Worm (Caenorhabditis elegans) whole organism, L4 larva: ENCODE measurements around the gene nkcc-1.

Experiments used
- ZK546.5 ChIP-seq, 2 experiments: sonication (generic microtip); optimal IDR thresholded peaks; 2 replicates each; lab custom pipeline; 2017; ENCODE audit warnings: missing biosample characterization in 2 of 2, missing genetic modification characterization in 2 of 2
- ama-1 ChIP-seq: fragments of 150-350 bp; optimal IDR thresholded peaks from 2 replicates; lab custom pipeline; 2014; ENCODE audit warnings: inconsistent platforms, mixed read lengths
- ceh-82 ChIP-seq: sonication (generic microtip); optimal IDR thresholded peaks from 2 replicates; lab custom pipeline; 2017; ENCODE audit warnings: missing biosample characterization, missing genetic modification characterization
- hlh-11 ChIP-seq: fragments of 200-800 bp; sonication (Bioruptor generic); optimal IDR thresholded peaks from 2 replicates; lab custom pipeline; 2018; ENCODE audit warnings: mild to moderate bottlenecking, missing genetic modification characterization, missing compliant biosample characterization
- lsy-2 ChIP-seq, 2 experiments: fragments of 150-350 bp in 1 of 2; sonication (generic microtip) in 1 of 2; optimal IDR thresholded peaks; 2 replicates each; lab custom pipeline; 2014 to 2017; ENCODE audit warnings: missing biosample characterization in 2 of 2, missing genetic modification characterization in 2 of 2
- mdl-1 ChIP-seq, 2 experiments: fragments of 150-350 bp in 1 of 2; sonication (generic microtip) in 1 of 2; optimal IDR thresholded peaks; 2 replicates each; lab custom pipeline; 2014 to 2017; ENCODE audit warnings: missing biosample characterization in 2 of 2, missing genetic modification characterization in 2 of 2
- nhr-28 ChIP-seq: fragments of 150-350 bp; optimal IDR thresholded peaks from 2 replicates; lab custom pipeline; 2014; ENCODE audit warnings: missing biosample characterization, missing genetic modification characterization
- skn-1 ChIP-seq: fragments of 150-350 bp; optimal IDR thresholded peaks from 2 replicates; lab custom pipeline; 2014; ENCODE audit warnings: missing biosample characterization, missing genetic modification characterization
- ztf-11 ChIP-seq: fragments of 150-350 bp; optimal IDR thresholded peaks from 2 replicates; lab custom pipeline; 2014; ENCODE audit warnings: missing biosample characterization, missing genetic modification characterization

DNA sequence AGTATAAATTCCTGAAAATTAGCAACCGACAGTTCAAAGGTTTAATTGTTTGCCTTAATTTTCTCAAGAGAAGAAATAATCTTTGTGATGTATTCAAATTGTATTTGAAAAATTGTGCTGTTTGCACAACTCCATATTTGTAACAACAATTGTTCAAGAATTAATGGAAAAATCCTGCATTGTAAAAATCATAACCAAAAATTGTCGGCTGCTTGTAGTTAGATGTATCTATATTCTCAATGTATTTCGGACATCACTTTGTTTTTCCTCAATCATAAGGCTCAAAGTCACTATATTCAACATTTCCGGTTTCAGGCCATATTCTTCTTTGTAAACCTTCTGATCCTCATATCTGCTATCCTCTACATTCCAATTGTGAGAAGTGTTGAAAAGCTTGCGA is 19.2 kb upstream of the nkcc-1 start:
- no peak for TF ChIP-seq hlh-11 (tag; lab: Kevin White, UChicago)
- TF ChIP-seq skn-1, result no peak
- TF ChIP-seq ceh-82 (tag; lab: Kevin White, UChicago), result no peak
- TF ChIP-seq ama-1, result no peak
- TF ChIP-seq ZK546.5 (tag; optimal IDR thresholded peaks at IDR 0.05; lab: Kevin White, UChicago), result no peak
- TF ChIP-seq ztf-11 (tag; lab: Kevin White, UChicago), result no peak
- TF ChIP-seq lsy-2 (tag; optimal IDR thresholded peaks at IDR 0.05; lab: Kevin White, UChicago), result no peak
- no peak for TF ChIP-seq mdl-1 (tag; optimal IDR thresholded peaks at IDR 0.05; lab: Kevin White, UChicago)
- TF ChIP-seq nhr-28 (tag; lab: Kevin White, UChicago), result no peak
